Worm (Caenorhabditis elegans) whole organism, L4/young adult: ENCODE results near the gene T09A5.4.

ENCODE experiments used
- W03F9.2 ChIP-seq: fragments of 150-350 bp; optimal IDR thresholded peaks from 2 replicates; lab custom pipeline; 2014; ENCODE audit warnings: missing biosample characterization, missing genetic modification characterization
- dao-5 ChIP-seq: sonication (generic microtip); optimal IDR thresholded peaks from 2 replicates; lab custom pipeline; 2016; ENCODE audit warnings: missing genotype, missing genetic modification characterization, moderate library complexity, missing compliant biosample characterization

ce11 chrII:7801255-7801654 is 44.7 kb upstream of the T09A5.4 start:
- TF ChIP-seq W03F9.2, result no peak
- TF ChIP-seq dao-5 (tag; lab: Kevin White, UChicago), result no peak
